Fruit fly (Drosophila melanogaster) whole organism, adult: ENCODE results near the gene Akap200.

ENCODE experiments used
- Crg-1 ChIP-seq: fragments of 200-800 bp; sonication (Bioruptor generic); optimal IDR thresholded peaks from 2 replicates; lab custom pipeline; 2016; ENCODE audit warnings: missing biosample characterization, missing genetic modification characterization
- Mnt ChIP-seq: fragments of 200-800 bp; sonication (Bioruptor generic); optimal IDR thresholded peaks from 2 replicates; lab custom pipeline; 2016; ENCODE audit warnings: missing biosample characterization, mild to moderate bottlenecking, missing genetic modification characterization
- kay ChIP-seq: fragments of 200-800 bp; sonication (Bioruptor generic); peaks from one replicate; lab custom pipeline; 2016; ENCODE audit warnings: missing biosample characterization, missing genetic modification characterization, borderline replicate concordance

DNA sequence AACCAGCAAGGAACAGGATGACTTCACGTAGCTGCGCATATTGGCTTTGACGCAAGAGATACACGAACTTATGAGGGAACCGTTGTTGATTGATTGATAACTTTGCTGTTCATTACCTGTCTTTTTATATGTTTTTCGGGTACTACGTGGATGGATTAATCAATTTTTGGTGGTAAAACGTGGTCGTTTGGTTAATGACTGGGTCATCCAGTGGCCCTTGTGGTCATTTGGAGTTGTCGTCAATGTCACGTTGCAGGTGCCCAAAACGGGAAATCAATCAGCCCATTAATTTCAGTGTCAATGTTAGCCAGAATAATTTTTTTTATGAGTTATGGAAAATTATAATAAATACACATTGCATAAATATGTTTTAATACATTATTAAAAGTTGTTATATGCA lies 26.3 kb upstream of the Akap200 start, which contains the start of gene CG42819:
- TF ChIP-seq kay (GFP tag; lab: Kevin White, UChicago): no peak
- TF ChIP-seq Mnt (GFP tag; lab: Kevin White, UChicago): no peak
- TF ChIP-seq Crg-1: no peak
